Fruit fly (Drosophila melanogaster) S2 (cell line): ENCODE measurements around the gene Rai1.

Source experiments
- CG8478 ChIP-seq: fragments of >200 bp; optimal IDR thresholded peaks from 2 replicates; lab custom pipeline; 2018
- CTCF ChIP-seq, 2 experiments: fragments of >200 bp; optimal IDR thresholded peaks; 2 replicates each; lab custom pipeline; 2018

DNA sequence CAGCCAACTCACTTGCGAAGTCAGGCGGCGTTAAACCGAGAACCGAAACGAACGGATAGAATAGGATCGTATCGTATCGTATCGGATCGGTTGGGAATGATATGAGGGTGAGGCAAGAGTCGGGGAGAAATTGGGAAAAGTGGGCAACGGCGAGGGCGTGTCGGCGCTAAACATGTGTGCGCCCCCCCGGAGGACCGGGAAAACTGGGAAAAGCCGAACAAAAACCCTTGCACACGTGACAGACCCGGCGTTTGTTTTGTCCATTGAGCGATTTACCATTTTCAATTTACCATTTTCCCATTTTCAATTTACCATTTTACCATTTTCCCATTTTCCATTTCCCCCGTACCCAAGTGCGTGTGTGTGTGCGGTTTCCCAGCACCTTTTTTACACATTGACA, 28.1 kb downstream of the Rai1 start:
- TF ChIP-seq CTCF (optimal IDR thresholded peaks at IDR 0.05; lab: Kevin White, UChicago) (no peak), CG8478 (no peak)
